Worm (Caenorhabditis elegans) whole organism, late embryonic: ENCODE data around the gene unc-33.

Experiments used
- T23F11.4 ChIP-seq: fragments of 200-800 bp; sonication (Bioruptor generic); optimal IDR thresholded peaks from 2 replicates; lab custom pipeline; 2018; ENCODE audit warnings: mild to moderate bottlenecking, missing genetic modification characterization, missing compliant biosample characterization
- ceh-19 ChIP-seq: fragments of 200-800 bp; sonication (Bioruptor generic); optimal IDR thresholded peaks from 2 replicates; lab custom pipeline; 2018; ENCODE audit warnings: mild to moderate bottlenecking, missing genetic modification characterization, missing compliant biosample characterization
- hlh-30 ChIP-seq: sonication (generic microtip); optimal IDR thresholded peaks from 2 replicates; lab custom pipeline; 2017; ENCODE audit warnings: antibody characterized with exemption, missing genetic modification characterization, missing compliant biosample characterization; ENCODE audit not compliant: insufficient read depth
- npax-4 ChIP-seq: sonication (generic microtip); optimal IDR thresholded peaks from 2 replicates; lab custom pipeline; 2016; ENCODE audit warnings: missing genetic modification characterization, missing compliant biosample characterization
- pag-3 ChIP-seq: sonication (generic microtip); optimal IDR thresholded peaks from 2 replicates; lab custom pipeline; 2016; ENCODE audit warnings: missing compliant biosample characterization, missing genetic modification characterization, borderline replicate concordance
- unc-55 ChIP-seq: sonication (generic microtip); optimal IDR thresholded peaks from 2 replicates; lab custom pipeline; 2017; ENCODE audit warnings: missing biosample characterization, missing genetic modification reagents, missing genetic modification characterization
- unc-86 ChIP-seq: sonication (generic microtip); optimal IDR thresholded peaks from 2 replicates; lab custom pipeline; 2016; ENCODE audit warnings: missing genetic modification characterization, missing compliant biosample characterization

Gene unc-33

ce11 chrIV:3570612-3571011 is 53.9 kb downstream of the unc-33 start:
- TF ChIP-seq unc-86 (tag; lab: Kevin White, UChicago) (no peak), T23F11.4 (no peak), unc-55 (no peak), npax-4 (tag; lab: Kevin White, UChicago) (no peak), ceh-19 (GFP tag; lab: Kevin White, UChicago) (no peak), pag-3 (tag; lab: Kevin White, UChicago) (no peak), hlh-30 (no peak)
- TF ChIP-seq, all 69 proteins: peak for 0
